Fruit fly (Drosophila melanogaster) Kc167 (cell line): ENCODE measurements around the gene CG16865.

Source experiments
- Myc ChIP-seq: fragments of >200 bp; optimal IDR thresholded peaks from 2 replicates; lab custom pipeline; 2017; ENCODE audit warnings: missing external identifiers
- Sin3A ChIP-seq: fragments of >200 bp; optimal IDR thresholded peaks from 2 replicates; lab custom pipeline; 2018; ENCODE audit warnings: missing external identifiers
- h ChIP-seq: fragments of >200 bp; optimal IDR thresholded peaks from 3 replicates; lab custom pipeline; 2018; ENCODE audit warnings: missing external identifiers
- insv ChIP-seq: fragments of >200 bp; optimal IDR thresholded peaks from 3 replicates; lab custom pipeline; 2018; ENCODE audit warnings: missing external identifiers
- psq ChIP-seq: fragments of >200 bp; optimal IDR thresholded peaks from 2 replicates; lab custom pipeline; 2017; ENCODE audit warnings: missing external identifiers

dm6 chr2L:13807097-13807496, 4.2 kb upstream of the CG16865 start:
- TF ChIP-seq h (lab: Kevin White, UChicago), result no peak
- TF ChIP-seq Myc, result no peak
- no peak for TF ChIP-seq insv (lab: Kevin White, UChicago)
- TF ChIP-seq psq (lab: Kevin White, UChicago), result no peak
- TF ChIP-seq Sin3A (lab: Kevin White, UChicago), result no peak
